Worm (Caenorhabditis elegans): Measurements from ENCODE around the gene F07G11.2.

F07G11.2 gene

ce11 chrV:7320909-7321308, 16.3 kb downstream of the F07G11.2 start, which contains the start of gene lmd-4 (continued):
- TF ChIP-seq xnd-1 (tag; optimal IDR thresholded peaks at IDR 0.05) (no peak), B0019.2 (GFP tag; conservative IDR thresholded peaks at IDR 0.05) (no peak), ama-1 (optimal IDR thresholded peaks at IDR 0.05) (no peak), ama-1 (GFP tag; optimal IDR thresholded peaks at IDR 0.05) (no peak), aptf-3 (GFP tag; IDR thresholded peaks at IDR 0.05) (no peak)

ce11 chrV:7321915-7322314, 17.3 kb downstream of the F07G11.2 start, which contains the start of gene F10G2.10:
Gene F10G2.10 (plus strand): TSS chrV:7322215.
- TF ChIP-seq lag-1 (GFP tag; IDR thresholded peaks at IDR 0.05), result no peak
- no peak for TF ChIP-seq nfyb-1 (GFP tag; IDR thresholded peaks at IDR 0.05)
- TF ChIP-seq sptf-2 (GFP tag; optimal IDR thresholded peaks at IDR 0.05), result no peak
- no peak for TF ChIP-seq sdz-38 (tag; optimal IDR thresholded peaks at IDR 0.05)
- no peak for TF ChIP-seq repo-1 (tag; optimal IDR thresholded peaks at IDR 0.05)
- no peak for TF ChIP-seq ekl-4 (GFP tag; IDR thresholded peaks at IDR 0.05)
- TF ChIP-seq akir-1 (GFP tag; optimal IDR thresholded peaks at IDR 0.05), result no peak
- no peak for TF ChIP-seq F37B4.10 (GFP tag; IDR thresholded peaks at IDR 0.05)
- TF ChIP-seq Y53G8AR.9 (GFP tag; conservative IDR thresholded peaks at IDR 0.05), result no peak
- no peak for TF ChIP-seq F49E8.2 (tag; optimal IDR thresholded peaks at IDR 0.05; ENCODE audit: insufficient read depth)

DNA sequence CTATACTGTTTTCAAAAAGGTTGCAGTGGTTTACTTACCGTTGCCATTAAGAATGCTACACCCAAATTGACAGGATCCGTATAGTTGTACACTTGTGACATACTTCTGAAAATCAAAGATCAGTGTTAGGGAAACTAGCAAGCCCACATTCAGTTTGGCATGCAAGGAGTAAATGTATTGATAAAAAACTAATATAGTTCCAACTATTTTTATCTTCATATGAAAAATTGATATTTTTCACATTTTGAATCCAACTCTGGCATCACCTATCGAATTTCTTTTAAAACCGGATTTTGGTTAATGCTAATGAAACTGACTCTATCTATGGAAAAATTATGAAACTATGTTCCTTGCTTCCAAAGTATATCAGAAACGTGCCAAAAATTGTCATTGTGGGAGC, 20.7 kb downstream of the F07G11.2 start, which contains the start of gene srx-92:
Gene srx-92, minus strand, starts transcription at position 101 of the 400 bp plus-strand sequence.
- TF ChIP-seq pha-4 (tag; optimal IDR thresholded peaks at IDR 0.05) (no peak), unc-62 (GFP tag; optimal IDR thresholded peaks at IDR 0.05) (no peak), attf-6 (GFP tag; IDR thresholded peaks at IDR 0.05) (no peak), Y56A3A.18 (GFP tag; IDR thresholded peaks at IDR 0.05) (no peak), ekl-4 (GFP tag; IDR thresholded peaks at IDR 0.05) (no peak), F22D6.2 (tag; optimal IDR thresholded peaks at IDR 0.05) (no peak), mcd-1 (GFP tag; IDR thresholded peaks at IDR 0.05) (no peak), mxl-1 (tag; optimal IDR thresholded peaks at IDR 0.05) (no peak), madf-10 (tag; optimal IDR thresholded peaks at IDR 0.05) (no peak), let-607 (tag; optimal IDR thresholded peaks at IDR 0.05) (no peak), dpff-1 (tag; optimal IDR thresholded peaks at IDR 0.05) (no peak), ztf-28 (GFP tag; IDR thresholded peaks at IDR 0.05) (no peak), F49E8.2 (tag; optimal IDR thresholded peaks at IDR 0.05; ENCODE audit: insufficient read depth) (no peak), attf-3 (GFP tag; conservative IDR thresholded peaks at IDR 0.05) (no peak), nhr-80 (tag; optimal IDR thresholded peaks at IDR 0.05) (no peak), unc-130 (GFP tag; optimal IDR thresholded peaks at IDR 0.05) (no peak), chd-7 (tag; optimal IDR thresholded peaks at IDR 0.05) (no peak), ceh-100 (GFP tag; IDR thresholded peaks at IDR 0.05) (no peak), die-1 (tag; optimal IDR thresholded peaks at IDR 0.05) (no peak), nfya-1 (tag; optimal IDR thresholded peaks at IDR 0.05; ENCODE audit: borderline replicate concordance, insufficient read depth) (no peak)

- TF ChIP-seq snpc-4 (GFP tag; optimal IDR thresholded peaks at IDR 0.05) (no peak), snpc-4 (tag; optimal IDR thresholded peaks at IDR 0.05) (no peak), nhr-90 (tag; optimal IDR thresholded peaks at IDR 0.05) (no peak), dox-1 (GFP tag; IDR thresholded peaks at IDR 0.05) (no peak), snpc-3.4 (tag; optimal IDR thresholded peaks at IDR 0.05) (no peak), ztf-22 (GFP tag; optimal IDR thresholded peaks at IDR 0.05) (no peak), bed-2 (GFP tag; IDR thresholded peaks at IDR 0.05) (no peak), lsl-1 (GFP tag; optimal IDR thresholded peaks at IDR 0.05) (no peak), dpl-1 (GFP tag; optimal IDR thresholded peaks at IDR 0.05) (no peak)
Observed at ce11 chrV:7326928-7327327, 22.3 kb downstream of the F07G11.2 start, which contains the start of gene F10G2.4. Gene F10G2.4 (plus strand): TSS chrV:7327228.
